Worm (Caenorhabditis elegans) whole organism, L1 larva: ENCODE results near the gene T22B7.3.

ENCODE experiments used
- C16A3.4 ChIP-seq: fragments of 150-350 bp; optimal IDR thresholded peaks from 2 replicates; lab custom pipeline; 2014; ENCODE audit warnings: missing biosample characterization, missing genetic modification characterization
- F16B12.6 ChIP-seq: fragments of 150-350 bp; optimal IDR thresholded peaks from 2 replicates; lab custom pipeline; 2014; ENCODE audit warnings: missing biosample characterization, missing genetic modification characterization
- blmp-1 ChIP-seq: fragments of 150-350 bp; optimal IDR thresholded peaks from 2 replicates; lab custom pipeline; 2014; ENCODE audit warnings: missing biosample characterization, missing genetic modification characterization
- ceh-8 ChIP-seq: fragments of 200-800 bp; sonication (Bioruptor generic); optimal IDR thresholded peaks from 2 replicates; lab custom pipeline; 2018; ENCODE audit warnings: mild to moderate bottlenecking, missing genetic modification characterization, moderate library complexity, missing compliant biosample characterization
- ceh-90 ChIP-seq: sonication (generic microtip); optimal IDR thresholded peaks from 2 replicates; lab custom pipeline; 2016; ENCODE audit warnings: missing genetic modification characterization, missing compliant biosample characterization
- dpl-1 ChIP-seq, 3 experiments: fragments of 150-350 bp in 2 of 3; sonication (generic microtip) in 1 of 3; optimal IDR thresholded peaks; 2 replicates each; lab custom pipeline; 2014 to 2017; ENCODE audit warnings: missing biosample characterization in 3 of 3, missing genetic modification characterization in 3 of 3, missing genetic modification reagents in 3 of 3
- dsc-1 ChIP-seq: sonication (generic microtip); optimal IDR thresholded peaks from 2 replicates; lab custom pipeline; 2016; ENCODE audit warnings: mild to moderate bottlenecking, missing genetic modification characterization, missing compliant biosample characterization
- efl-1 ChIP-seq, 4 experiments: fragments of 150-350 bp; optimal IDR thresholded peaks in 3 of 4; peaks in 1 of 4; 1 replicate in 1 of 4; 2 replicates in 3 of 4; lab custom pipeline; 2014; ENCODE audit warnings: missing biosample characterization in 2 of 4, missing genetic modification characterization in 2 of 4, missing genetic modification reagents in 2 of 4
- elt-3 ChIP-seq, 6 experiments: fragments of 150-350 bp in 1 of 6; sonication (generic microtip); optimal IDR thresholded peaks; 2 replicates each; lab custom pipeline; 2017 to 2018; ENCODE audit warnings: missing biosample characterization in 6 of 6, missing genetic modification characterization in 6 of 6, inconsistent platforms in 1 of 6
- ets-5 ChIP-seq: fragments of 200-800 bp; sonication (Bioruptor generic); IDR thresholded peaks from 2 replicates; pipeline ENCODE4 v1.3.6; 2022; ENCODE audit warnings: missing genetic modification characterization, missing compliant biosample characterization
- fkh-10 ChIP-seq: sonication (generic microtip); optimal IDR thresholded peaks from 2 replicates; lab custom pipeline; 2017; ENCODE audit warnings: missing biosample characterization, missing genetic modification reagents, missing genetic modification characterization
- grh-1 ChIP-seq: fragments of 200-800 bp; sonication (Bioruptor generic); IDR thresholded peaks from 2 replicates; pipeline ENCODE4 v1.3.6; 2022; ENCODE audit warnings: missing genetic modification reagents, missing genetic modification characterization, missing compliant biosample characterization
- hlh-17 ChIP-seq: fragments of 200-800 bp; sonication (Bioruptor generic); optimal IDR thresholded peaks from 2 replicates; lab custom pipeline; 2018; ENCODE audit warnings: missing genetic modification characterization, mild to moderate bottlenecking, missing compliant biosample characterization, moderate library complexity, borderline replicate concordance
- hlh-4 ChIP-seq: sonication (generic microtip); optimal IDR thresholded peaks from 2 replicates; lab custom pipeline; 2016; ENCODE audit warnings: mild to moderate bottlenecking, missing genetic modification characterization, missing compliant biosample characterization
- hpl-2 ChIP-seq: fragments of 150-350 bp; optimal IDR thresholded peaks from 2 replicates; lab custom pipeline; 2014; ENCODE audit warnings: missing biosample characterization, missing genetic modification reagents, missing genetic modification characterization
- isw-1 ChIP-seq: fragments of 200-800 bp; sonication (Bioruptor generic); IDR thresholded peaks from 2 replicates; pipeline ENCODE4 v1.3.6; 2022; ENCODE audit warnings: missing genetic modification characterization, missing compliant biosample characterization
- jun-1 ChIP-seq: fragments of 150-350 bp; optimal IDR thresholded peaks from 2 replicates; lab custom pipeline; 2014; ENCODE audit warnings: missing biosample characterization, missing genetic modification reagents, missing genetic modification characterization
- lin-14 ChIP-seq: fragments of 200-800 bp; sonication (Bioruptor generic); optimal IDR thresholded peaks from 2 replicates; lab custom pipeline; 2018; ENCODE audit warnings: mild to moderate bottlenecking, missing genetic modification characterization, moderate library complexity, missing compliant biosample characterization
- lin-35 ChIP-seq, 2 experiments: fragments of 150-350 bp; optimal IDR thresholded peaks; 2 replicates each; lab custom pipeline; 2014; ENCODE audit warnings: missing biosample characterization in 2 of 2, missing genetic modification characterization in 2 of 2, missing genetic modification reagents in 2 of 2
- lsy-2 ChIP-seq, 2 experiments: fragments of 150-350 bp; optimal IDR thresholded peaks; 2 replicates each; lab custom pipeline; 2014; ENCODE audit warnings: missing biosample characterization in 2 of 2, missing genetic modification characterization in 2 of 2
- mab-9 ChIP-seq: fragments of 200-800 bp; sonication (Bioruptor generic); IDR thresholded peaks from 2 replicates; pipeline ENCODE4 v1.3.6; 2022; ENCODE audit warnings: missing genetic modification reagents, missing genetic modification characterization, missing compliant biosample characterization
- mdl-1 ChIP-seq, 2 experiments: fragments of 150-350 bp; optimal IDR thresholded peaks; 2 replicates each; lab custom pipeline; 2014 to 2017; ENCODE audit warnings: missing biosample characterization in 2 of 2, missing genetic modification characterization in 2 of 2, inconsistent platforms in 1 of 2
- mef-2 ChIP-seq: fragments of 150-350 bp; optimal IDR thresholded peaks from 2 replicates; lab custom pipeline; 2014; ENCODE audit warnings: missing biosample characterization, missing genetic modification characterization
- mep-1 ChIP-seq: fragments of 150-350 bp; optimal IDR thresholded peaks from 2 replicates; lab custom pipeline; 2014; ENCODE audit warnings: missing biosample characterization, missing genetic modification characterization
- nhr-11 ChIP-seq: fragments of 150-350 bp; optimal IDR thresholded peaks from 2 replicates; lab custom pipeline; 2014; ENCODE audit warnings: missing biosample characterization, missing genetic modification characterization
- nhr-12 ChIP-seq: sonication (generic microtip); optimal IDR thresholded peaks from 2 replicates; lab custom pipeline; 2017; ENCODE audit warnings: missing biosample characterization, missing genetic modification characterization
- nhr-20 ChIP-seq: sonication (generic microtip); optimal IDR thresholded peaks from 2 replicates; lab custom pipeline; 2016; ENCODE audit warnings: mild to moderate bottlenecking, missing genetic modification characterization, missing compliant biosample characterization
- nhr-237 ChIP-seq: fragments of 150-350 bp; optimal IDR thresholded peaks from 2 replicates; lab custom pipeline; 2014; ENCODE audit warnings: missing biosample characterization, missing genetic modification characterization
- nhr-71 ChIP-seq: sonication (generic microtip); optimal IDR thresholded peaks from 2 replicates; lab custom pipeline; 2016; ENCODE audit warnings: mild to moderate bottlenecking, missing genetic modification characterization, moderate library complexity, missing compliant biosample characterization
- nhr-76 ChIP-seq: sonication (generic microtip); optimal IDR thresholded peaks from 2 replicates; lab custom pipeline; 2017; ENCODE audit warnings: missing biosample characterization, missing genetic modification characterization
- nhr-84 ChIP-seq: sonication (generic microtip); optimal IDR thresholded peaks from 2 replicates; lab custom pipeline; 2017; ENCODE audit warnings: missing biosample characterization, missing genetic modification characterization
- nhr-85 ChIP-seq: sonication (generic microtip); peaks from one replicate; lab custom pipeline; 2016; ENCODE audit warnings: missing genetic modification characterization, inconsistent platforms, missing compliant biosample characterization
- pqm-1 ChIP-seq: sonication (generic microtip); optimal IDR thresholded peaks from 3 replicates; lab custom pipeline; 2017; ENCODE audit warnings: missing biosample characterization, missing genetic modification characterization
- rnt-1 ChIP-seq: sonication (generic microtip); optimal IDR thresholded peaks from 2 replicates; lab custom pipeline; 2016; ENCODE audit warnings: mild to moderate bottlenecking, missing genetic modification characterization, moderate library complexity, missing compliant biosample characterization
- skn-1 ChIP-seq: fragments of 150-350 bp; optimal IDR thresholded peaks from 2 replicates; lab custom pipeline; 2014; ENCODE audit warnings: missing biosample characterization, missing genetic modification characterization
- snu-23 ChIP-seq: sonication (generic microtip); optimal IDR thresholded peaks from 2 replicates; lab custom pipeline; 2016; ENCODE audit warnings: missing genetic modification characterization, missing compliant biosample characterization
- sox-4 ChIP-seq: sonication (generic microtip); optimal IDR thresholded peaks from 2 replicates; lab custom pipeline; 2016; ENCODE audit warnings: missing genetic modification characterization, missing compliant biosample characterization
- sptf-1 ChIP-seq: fragments of 150-350 bp; optimal IDR thresholded peaks from 2 replicates; lab custom pipeline; 2014; ENCODE audit warnings: missing biosample characterization, missing genetic modification characterization
- sup-37 ChIP-seq: fragments of 200-800 bp; sonication (Bioruptor generic); optimal IDR thresholded peaks from 2 replicates; lab custom pipeline; 2018; ENCODE audit warnings: mild to moderate bottlenecking, missing genetic modification characterization, missing compliant biosample characterization
- tbx-2 ChIP-seq: sonication (generic microtip); optimal IDR thresholded peaks from 2 replicates; lab custom pipeline; 2016; ENCODE audit warnings: missing genetic modification characterization, missing compliant biosample characterization
- unc-130 ChIP-seq: fragments of 150-350 bp; optimal IDR thresholded peaks from 2 replicates; lab custom pipeline; 2017; ENCODE audit warnings: missing biosample characterization, missing genetic modification characterization, inconsistent platforms
- unc-30 ChIP-seq: sonication (generic microtip); optimal IDR thresholded peaks from 2 replicates; lab custom pipeline; 2017; ENCODE audit warnings: missing biosample characterization, missing genetic modification characterization
- unc-62 ChIP-seq: fragments of 150-350 bp; optimal IDR thresholded peaks from 2 replicates; lab custom pipeline; 2014; ENCODE audit warnings: missing biosample characterization, missing genetic modification reagents, missing genetic modification characterization
- unc-98 ChIP-seq: fragments of 200-800 bp; sonication (Bioruptor generic); IDR thresholded peaks from 2 replicates; pipeline ENCODE4 v1.3.6; 2022; ENCODE audit warnings: missing genetic modification characterization, missing compliant biosample characterization
- vab-15 ChIP-seq: sonication (generic microtip); optimal IDR thresholded peaks from 2 replicates; lab custom pipeline; 2017; ENCODE audit warnings: missing genotype, mild to moderate bottlenecking, missing genetic modification characterization, missing compliant biosample characterization
- zag-1 ChIP-seq: fragments of 150-350 bp; optimal IDR thresholded peaks from 2 replicates; lab custom pipeline; 2014; ENCODE audit warnings: missing biosample characterization, missing genetic modification characterization
- ztf-11 ChIP-seq, 2 experiments: sonication (generic microtip); optimal IDR thresholded peaks; 2 replicates each; lab custom pipeline; 2016 to 2017; ENCODE audit warnings: missing genetic modification characterization in 2 of 2, missing biosample characterization in 1 of 2, missing compliant biosample characterization in 1 of 2
- ztf-4 ChIP-seq: fragments of 150-350 bp; optimal IDR thresholded peaks from 2 replicates; lab custom pipeline; 2014; ENCODE audit warnings: missing biosample characterization, missing genetic modification characterization

T22B7.3 gene

ce11 chrX:5641315-5641714 lies 5.9 kb upstream of the T22B7.3 start, which contains the start of gene T22B7.4:
Gene T22B7.4, minus strand, starts transcription at chrX:5641415.
- TF ChIP-seq mef-2 (tag; lab: Kevin White, UChicago): no peak
- no peak for TF ChIP-seq unc-130
- no peak for TF ChIP-seq nhr-76 (tag; lab: Kevin White, UChicago)
- no peak for TF ChIP-seq lin-35 (GFP tag; optimal IDR thresholded peaks at IDR 0.05; lab: Kevin White, UChicago)
- no peak for TF ChIP-seq nhr-20 (tag; lab: Kevin White, UChicago)
- peak; percentile 17 for TF ChIP-seq blmp-1 (tag; lab: Kevin White, UChicago)
- TF ChIP-seq pqm-1 (tag; lab: Kevin White, UChicago): no peak
- no peak for TF ChIP-seq unc-62 (GFP tag; lab: Kevin White, UChicago)

ce11 chrX:5644112-5644511 lies 3.1 kb upstream of the T22B7.3 start:
- TF ChIP-seq efl-1 (optimal IDR thresholded peaks at IDR 0.05; lab: Kevin White, UChicago): no peak
- peak in 1 of 2 experiments; percentile 71 for TF ChIP-seq efl-1 (GFP tag; optimal IDR thresholded peaks at IDR 0.05 in 1 of 2; lab: Kevin White, UChicago)
- no peak for TF ChIP-seq ztf-4 (tag; lab: Kevin White, UChicago)

ce11 chrX:5645606-5646005 lies 1.6 kb upstream of the T22B7.3 start:
- peak in 3 of 6 experiments; percentile 5 to 73 (median 35) for TF ChIP-seq elt-3 (tag; optimal IDR thresholded peaks at IDR 0.05; lab: Kevin White, UChicago)
- TF ChIP-seq mef-2 (tag; lab: Kevin White, UChicago): no peak
- no peak for TF ChIP-seq F16B12.6 (tag; lab: Kevin White, UChicago)
- TF ChIP-seq fkh-10 (GFP tag; lab: Kevin White, UChicago): no peak
- no peak for TF ChIP-seq ets-5 (GFP tag; lab: Robert Waterston, UW)
- TF ChIP-seq C16A3.4 (tag; lab: Kevin White, UChicago): no peak
- TF ChIP-seq isw-1: no peak
- no peak for TF ChIP-seq lsy-2 (tag; optimal IDR thresholded peaks at IDR 0.05; lab: Kevin White, UChicago)
- TF ChIP-seq sox-4 (tag; lab: Kevin White, UChicago): no peak
- no peak for TF ChIP-seq mab-9 (GFP tag; lab: Robert Waterston, UW)
- TF ChIP-seq nhr-84 (tag; lab: Kevin White, UChicago): no peak
- TF ChIP-seq dsc-1 (tag; lab: Kevin White, UChicago): no peak
- TF ChIP-seq pqm-1 (tag; lab: Kevin White, UChicago): no peak
- TF ChIP-seq nhr-20 (tag; lab: Kevin White, UChicago): peak; percentile 54
- TF ChIP-seq rnt-1: no peak
- TF ChIP-seq hpl-2: no peak
- TF ChIP-seq nhr-12 (tag; lab: Kevin White, UChicago): no peak
- TF ChIP-seq jun-1 (tag; lab: Kevin White, UChicago): no peak
- TF ChIP-seq blmp-1 (tag; lab: Kevin White, UChicago): peak; percentile 57
- no peak for TF ChIP-seq tbx-2 (tag; lab: Kevin White, UChicago)
- TF ChIP-seq unc-30 (tag; lab: Kevin White, UChicago): no peak
- no peak for TF ChIP-seq ceh-90 (tag; lab: Kevin White, UChicago)
- no peak for TF ChIP-seq zag-1 (tag; lab: Kevin White, UChicago)
- no peak for TF ChIP-seq sptf-1 (tag; lab: Kevin White, UChicago)
- no peak for TF ChIP-seq vab-15 (tag; lab: Kevin White, UChicago)
- TF ChIP-seq skn-1 (tag; lab: Kevin White, UChicago): no peak
- no peak for TF ChIP-seq ztf-11 (tag; optimal IDR thresholded peaks at IDR 0.05; lab: Kevin White, UChicago)
- no peak for TF ChIP-seq unc-98 (GFP tag; lab: Robert Waterston, UW)
- no peak for TF ChIP-seq nhr-11 (tag; lab: Kevin White, UChicago)
- peak; percentile 79 for TF ChIP-seq nhr-85 (tag; lab: Kevin White, UChicago)
- peak; percentile 49; the same call in 1 of the 2 replicates for TF ChIP-seq grh-1 (GFP tag; lab: Robert Waterston, UW)
- peak in 1 of 2 experiments; percentile 84 for TF ChIP-seq mdl-1 (tag; optimal IDR thresholded peaks at IDR 0.05; lab: Kevin White, UChicago)
- peak in 1 of 2 experiments; percentile 50 for TF ChIP-seq lin-35 (GFP tag; optimal IDR thresholded peaks at IDR 0.05; lab: Kevin White, UChicago)
- no peak for TF ChIP-seq hlh-17 (GFP tag; lab: Kevin White, UChicago)
- peak; percentile 52 for TF ChIP-seq lin-14 (GFP tag; lab: Kevin White, UChicago)
- no peak for TF ChIP-seq dpl-1 (GFP tag; optimal IDR thresholded peaks at IDR 0.05; lab: Kevin White, UChicago)
- no peak for TF ChIP-seq ztf-4 (tag; lab: Kevin White, UChicago)
- peak; percentile 44 for TF ChIP-seq snu-23 (GFP tag; lab: Kevin White, UChicago)
- peak; percentile 50 for TF ChIP-seq nhr-71 (tag; lab: Kevin White, UChicago)
- no peak for TF ChIP-seq ceh-8 (GFP tag; lab: Kevin White, UChicago)
- no peak for TF ChIP-seq nhr-237 (tag; lab: Kevin White, UChicago)
- TF ChIP-seq hlh-4 (tag; lab: Kevin White, UChicago): no peak
- TF ChIP-seq sup-37 (GFP tag; lab: Kevin White, UChicago): no peak
- no peak for TF ChIP-seq mep-1 (tag; lab: Kevin White, UChicago)
